Worm (Caenorhabditis elegans) whole organism, young adult: Measurements from ENCODE around the gene ttr-12.
"Not testable (repeated sequence)": the region's sequence is repeated elsewhere in the genome, so short reads cannot be mapped to it uniquely, and the experiment has no call there.

Source experiments
- B0035.1 ChIP-seq: sonication (generic microtip); optimal IDR thresholded peaks from 2 replicates; lab custom pipeline; 2016; ENCODE audit warnings: missing genetic modification characterization, mild to moderate bottlenecking, missing compliant biosample characterization, missing genotype, missing genetic modification reagents
- D2030.7 ChIP-seq: fragments of 200-800 bp; sonication (Bioruptor generic); IDR thresholded peaks from 2 replicates; pipeline ENCODE4 v1.3.6; 2022; ENCODE audit warnings: missing genetic modification reagents, missing genetic modification characterization, missing compliant biosample characterization
- F37B4.10 ChIP-seq: fragments of 200-800 bp; sonication (Bioruptor generic); IDR thresholded peaks from 2 replicates; pipeline ENCODE4 v1.3.6; 2022; ENCODE audit warnings: missing genetic modification characterization, missing compliant biosample characterization
- F39B2.1 ChIP-seq: fragments of 200-800 bp; sonication (Bioruptor generic); IDR thresholded peaks from 2 replicates; pipeline ENCODE4 v1.3.6; 2022; ENCODE audit warnings: missing genetic modification reagents, missing genetic modification characterization, missing compliant biosample characterization
- F49E8.2 ChIP-seq: sonication (generic microtip); optimal IDR thresholded peaks from 3 replicates; lab custom pipeline; 2017; ENCODE audit warnings: missing genetic modification characterization, mild to moderate bottlenecking, missing compliant biosample characterization, antibody characterized with exemption, moderate library complexity; ENCODE audit not compliant: insufficient read depth
- F52B5.7 ChIP-seq: sonication (generic microtip); optimal IDR thresholded peaks from 2 replicates; lab custom pipeline; 2016; ENCODE audit warnings: mild to moderate bottlenecking, missing genetic modification characterization, missing compliant biosample characterization
- K12H6.12 ChIP-seq: fragments of 200-800 bp; sonication (Bioruptor generic); optimal IDR thresholded peaks from 2 replicates; lab custom pipeline; 2018; ENCODE audit warnings: mild to moderate bottlenecking, missing genetic modification characterization, missing compliant biosample characterization
- Y53F4B.3 ChIP-seq: fragments of 200-800 bp; sonication (Bioruptor generic); IDR thresholded peaks from 2 replicates; pipeline ENCODE4 v1.3.6; 2022; ENCODE audit warnings: missing genetic modification reagents, missing genetic modification characterization, missing compliant biosample characterization
- Y67H2A.10 ChIP-seq: fragments of 200-800 bp; sonication (Bioruptor generic); conservative IDR thresholded peaks from 2 replicates; pipeline ENCODE4 v1.3.6; 2022; ENCODE audit warnings: missing genetic modification reagents, missing genetic modification characterization, missing compliant biosample characterization
- Y79H2A.3 ChIP-seq: fragments of 200-800 bp; sonication (Bioruptor generic); conservative IDR thresholded peaks from 2 replicates; pipeline ENCODE4 v1.3.6; 2022; ENCODE audit warnings: missing genetic modification reagents, missing genetic modification characterization, missing compliant biosample characterization
- ZK185.1 ChIP-seq: sonication (generic microtip); optimal IDR thresholded peaks from 2 replicates; lab custom pipeline; 2016; ENCODE audit warnings: mild to moderate bottlenecking, missing genetic modification characterization, missing compliant biosample characterization; ENCODE audit not compliant: poor library complexity, severe bottlenecking
- attf-6 ChIP-seq: fragments of 200-800 bp; sonication (Bioruptor generic); IDR thresholded peaks from 2 replicates; pipeline ENCODE4 v1.3.6; 2022; ENCODE audit warnings: missing genetic modification reagents, missing genetic modification characterization, missing compliant biosample characterization
- cebp-2 ChIP-seq: fragments of 200-800 bp; sonication (Bioruptor generic); IDR thresholded peaks from 2 replicates; pipeline ENCODE4 v1.3.6; 2022; ENCODE audit warnings: missing genetic modification characterization, missing compliant biosample characterization
- ceh-100 ChIP-seq: fragments of 200-800 bp; sonication (Bioruptor generic); IDR thresholded peaks from 2 replicates; pipeline ENCODE4 v1.3.6; 2022; ENCODE audit warnings: missing genetic modification reagents, missing genetic modification characterization, missing compliant biosample characterization
- ceh-79 ChIP-seq: sonication (generic microtip); optimal IDR thresholded peaks from 2 replicates; lab custom pipeline; 2017; ENCODE audit warnings: mild to moderate bottlenecking, missing genetic modification characterization, missing compliant biosample characterization
- ceh-91 ChIP-seq: fragments of 200-800 bp; sonication (Bioruptor generic); IDR thresholded peaks from 2 replicates; pipeline ENCODE4 v1.3.6; 2022; ENCODE audit warnings: missing genetic modification reagents, missing genetic modification characterization, missing compliant biosample characterization
- efl-1 ChIP-seq: fragments of 150-350 bp; optimal IDR thresholded peaks from 2 replicates; lab custom pipeline; 2014; ENCODE audit warnings: missing biosample characterization, missing genetic modification reagents, missing genetic modification characterization
- ekl-4 ChIP-seq: fragments of 200-800 bp; sonication (Bioruptor generic); IDR thresholded peaks from 2 replicates; pipeline ENCODE4 v1.3.6; 2022; ENCODE audit warnings: missing genetic modification reagents, missing genetic modification characterization, missing compliant biosample characterization
- ets-4 ChIP-seq: fragments of 200-800 bp; sonication (Bioruptor generic); optimal IDR thresholded peaks from 2 replicates; lab custom pipeline; 2018; ENCODE audit warnings: mild to moderate bottlenecking, missing genetic modification characterization, missing compliant biosample characterization
- fkh-3 ChIP-seq: sonication (generic microtip); optimal IDR thresholded peaks from 2 replicates; lab custom pipeline; 2016; ENCODE audit warnings: mild to moderate bottlenecking, missing genetic modification characterization, missing compliant biosample characterization
- hrde-1 ChIP-seq: sonication (generic microtip); optimal IDR thresholded peaks from 2 replicates; lab custom pipeline; 2016; ENCODE audit warnings: missing genetic modification characterization, mild to moderate bottlenecking, missing compliant biosample characterization, moderate library complexity, missing genotype, missing genetic modification reagents, borderline replicate concordance
- hsf-1 ChIP-seq: fragments of 200-800 bp; sonication (Bioruptor generic); IDR thresholded peaks from 2 replicates; pipeline ENCODE4 v1.3.6; 2022; ENCODE audit warnings: missing genetic modification reagents, missing genetic modification characterization, missing compliant biosample characterization
- lag-1 ChIP-seq: fragments of 200-800 bp; sonication (Bioruptor generic); IDR thresholded peaks from 2 replicates; pipeline ENCODE4 v1.3.6; 2022; ENCODE audit warnings: missing genetic modification reagents, missing genetic modification characterization, missing compliant biosample characterization
- let-526 ChIP-seq: fragments of 200-800 bp; sonication (Bioruptor generic); IDR thresholded peaks from 2 replicates; pipeline ENCODE4 v1.3.6; 2022; ENCODE audit warnings: missing genetic modification reagents, missing genetic modification characterization, missing compliant biosample characterization
- lsl-1 ChIP-seq: fragments of 200-800 bp; sonication (Bioruptor generic); optimal IDR thresholded peaks from 2 replicates; lab custom pipeline; 2018; ENCODE audit warnings: mild to moderate bottlenecking, missing genetic modification characterization, moderate library complexity, missing compliant biosample characterization
- mcd-1 ChIP-seq: fragments of 200-800 bp; sonication (Bioruptor generic); IDR thresholded peaks from 2 replicates; pipeline ENCODE4 v1.3.6; 2022; ENCODE audit warnings: missing genetic modification reagents, missing genetic modification characterization, missing compliant biosample characterization
- sdz-38 ChIP-seq: sonication (generic microtip); optimal IDR thresholded peaks from 2 replicates; lab custom pipeline; 2016; ENCODE audit warnings: missing genotype, missing genetic modification characterization, missing compliant biosample characterization
- snpc-1.3 ChIP-seq: sonication (generic microtip); optimal IDR thresholded peaks from 2 replicates; lab custom pipeline; 2017; ENCODE audit warnings: missing genetic modification characterization, mild to moderate bottlenecking, missing compliant biosample characterization, antibody characterized with exemption, moderate library complexity, missing genotype, missing genetic modification reagents; ENCODE audit not compliant: insufficient read depth
- snpc-4 ChIP-seq, 5 experiments: fragments of 150-350 bp in 1 of 5; sonication (generic microtip) in 4 of 5; optimal IDR thresholded peaks; 2 replicates each; lab custom pipeline; 2014 to 2018; ENCODE audit warnings: missing genetic modification characterization in 5 of 5, missing biosample characterization in 3 of 5, antibody characterized with exemption in 2 of 5, mild to moderate bottlenecking in 2 of 5, missing compliant biosample characterization in 2 of 5, missing genotype in 2 of 5, moderate library complexity in 2 of 5, missing genetic modification reagents in 1 of 5
- somi-1 ChIP-seq: fragments of 200-800 bp; sonication (Bioruptor generic); optimal IDR thresholded peaks from 2 replicates; lab custom pipeline; 2018; ENCODE audit warnings: mild to moderate bottlenecking, missing genetic modification characterization, missing compliant biosample characterization
- xnd-1 ChIP-seq: sonication (generic microtip); optimal IDR thresholded peaks from 2 replicates; lab custom pipeline; 2016; ENCODE audit warnings: missing genotype, missing genetic modification reagents, missing genetic modification characterization, missing compliant biosample characterization
- ztf-6 ChIP-seq: fragments of 200-800 bp; sonication (Bioruptor generic); IDR thresholded peaks from 2 replicates; pipeline ENCODE4 v1.3.6; 2022; ENCODE audit warnings: missing genetic modification reagents, missing genetic modification characterization, missing compliant biosample characterization

ttr-12 gene

ce11 chrV:20574314-20574713 is 34.3 kb downstream of the ttr-12 start, which contains the start of gene clec-263:
Gene clec-263 (plus strand): TSS chrV:20574614.
- TF ChIP-seq B0035.1 (tag; lab: Kevin White, UChicago): no peak
- TF ChIP-seq ztf-6 (GFP tag; lab: Robert Waterston, UW): no peak
- TF ChIP-seq lsl-1 (GFP tag; lab: Kevin White, UChicago): no peak
- no peak for TF ChIP-seq hrde-1 (tag; lab: Kevin White, UChicago)
- TF ChIP-seq somi-1 (GFP tag; lab: Kevin White, UChicago): no peak
- no peak for TF ChIP-seq ceh-91 (GFP tag; lab: Robert Waterston, UW)
- TF ChIP-seq sdz-38 (tag; lab: Kevin White, UChicago): no peak
- TF ChIP-seq cebp-2: no peak
- TF ChIP-seq K12H6.12: no peak
- no peak for TF ChIP-seq ceh-79 (tag; lab: Kevin White, UChicago)
- no peak for TF ChIP-seq snpc-1.3 (tag; lab: Kevin White, UChicago)

DNA sequence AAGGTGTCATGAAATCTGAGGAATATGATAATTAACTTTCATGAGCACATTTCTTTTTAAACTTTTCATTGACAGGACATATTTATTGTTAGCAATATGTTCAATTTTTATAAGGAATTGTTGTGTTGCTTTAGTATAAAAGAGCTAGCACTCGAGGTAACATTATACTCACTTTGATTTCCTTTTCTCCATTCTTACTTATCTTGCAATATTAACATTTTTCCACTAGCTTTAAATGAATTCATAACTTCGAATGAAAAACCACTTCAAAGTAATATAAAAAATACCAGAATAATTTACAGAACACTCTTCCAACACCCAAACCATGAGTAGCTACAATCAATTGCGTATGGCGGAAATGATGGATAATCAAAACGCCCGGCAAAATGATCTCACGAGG is 35.2 kb downstream of the ttr-12 start, which contains the start of gene F26F2.5:
Gene F26F2.5 (plus strand): TSS at position 301 of the 400 bp plus-strand sequence.
- TF ChIP-seq F37B4.10 (GFP tag; lab: Robert Waterston, UW) (no peak), Y53F4B.3 (GFP tag; lab: Robert Waterston, UW) (no peak), F49E8.2 (tag; lab: Kevin White, UChicago) (no peak), Y67H2A.10 (GFP tag; lab: Robert Waterston, UW) (no peak), mcd-1 (no peak), lag-1 (no peak), ets-4 (GFP tag; lab: Kevin White, UChicago) (no peak), snpc-4 (GFP tag; optimal IDR thresholded peaks at IDR 0.05; lab: Kevin White, UChicago) (no peak), snpc-4 (tag; optimal IDR thresholded peaks at IDR 0.05; lab: Kevin White, UChicago) (no peak)

DNA sequence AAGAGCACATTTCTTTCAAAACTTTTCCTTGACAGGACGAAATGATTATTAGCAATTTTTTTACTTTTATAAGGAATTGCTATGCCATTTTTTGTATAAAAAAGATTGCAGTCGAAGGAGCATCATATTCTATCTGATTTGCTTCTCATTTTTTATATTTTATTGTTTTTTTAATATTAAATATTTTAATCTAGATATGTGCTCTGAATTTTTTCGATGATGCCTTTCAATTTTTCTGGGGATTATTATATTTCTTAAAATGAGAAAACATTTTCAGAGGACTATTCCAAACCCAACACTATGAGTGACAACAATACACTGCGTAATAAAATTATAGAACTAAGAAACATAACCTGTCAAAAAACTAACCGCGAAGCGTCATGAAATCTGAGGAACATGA is 39.6 kb downstream of the ttr-12 start, which contains the start of gene F26F2.4:
Gene F26F2.4 (plus strand): TSS at position 301 of the 400 bp plus-strand sequence.
- not testable (repeated sequence) for TF ChIP-seq hsf-1; attf-6 (GFP tag; lab: Robert Waterston, UW); F52B5.7 (tag; lab: Kevin White, UChicago)

ce11 chrV:20566454-20566853 is 42.1 kb downstream of the ttr-12 start, which contains the start of gene F26F2.3:
Gene F26F2.3 (minus strand): TSS chrV:20566554.
- TF ChIP-seq xnd-1 (tag; lab: Kevin White, UChicago): no peak
- no peak for TF ChIP-seq snpc-4 (GFP tag; optimal IDR thresholded peaks at IDR 0.05; lab: Kevin White, UChicago)
- no peak for TF ChIP-seq snpc-4 (tag; optimal IDR thresholded peaks at IDR 0.05; lab: Kevin White, UChicago)
- TF ChIP-seq Y79H2A.3 (GFP tag; lab: Robert Waterston, UW): no peak
- no peak for TF ChIP-seq fkh-3 (tag; lab: Kevin White, UChicago)
- TF ChIP-seq D2030.7 (GFP tag; lab: Robert Waterston, UW): no peak
- no peak for TF ChIP-seq ceh-100 (GFP tag; lab: Robert Waterston, UW)
- no peak for TF ChIP-seq let-526 (GFP tag; lab: Robert Waterston, UW)
- TF ChIP-seq ekl-4: no peak

ce11 chrV:20564054-20564453 is 44.5 kb downstream of the ttr-12 start, which contains the start of gene F26F2.13:
Gene F26F2.13 (plus strand): TSS chrV:20564354.
- TF ChIP-seq ZK185.1 (tag; lab: Kevin White, UChicago); efl-1 (GFP tag; lab: Kevin White, UChicago); F39B2.1 (GFP tag; lab: Robert Waterston, UW): not testable (repeated sequence)
